Worm (Caenorhabditis elegans) whole organism, L4 larva: Measurements from ENCODE around the gene hpr-17.

Source experiments
- ceh-44 ChIP-seq: fragments of 200-800 bp; sonication (Bioruptor generic); IDR thresholded peaks from 2 replicates; pipeline ENCODE4 v1.3.6; 2022; ENCODE audit warnings: missing genetic modification reagents, missing genetic modification characterization, missing compliant biosample characterization
- ceh-82 ChIP-seq: sonication (generic microtip); optimal IDR thresholded peaks from 2 replicates; lab custom pipeline; 2017; ENCODE audit warnings: missing biosample characterization, missing genetic modification characterization
- egl-27 ChIP-seq: sonication (generic microtip); optimal IDR thresholded peaks from 3 replicates; lab custom pipeline; 2017; ENCODE audit warnings: missing biosample characterization, missing genetic modification reagents, missing genetic modification characterization
- fkh-10 ChIP-seq: fragments of 150-350 bp; optimal IDR thresholded peaks from 2 replicates; lab custom pipeline; 2014; ENCODE audit warnings: missing biosample characterization, missing genetic modification reagents, missing genetic modification characterization
- lin-15B ChIP-seq: fragments of 150-350 bp; sonication (generic microtip); optimal IDR thresholded peaks from 3 replicates; lab custom pipeline; 2014; ENCODE audit warnings: missing biosample characterization, missing genetic modification characterization
- lsy-2 ChIP-seq, 2 experiments: fragments of 150-350 bp in 1 of 2; sonication (generic microtip) in 1 of 2; optimal IDR thresholded peaks; 2 replicates each; lab custom pipeline; 2014 to 2017; ENCODE audit warnings: missing biosample characterization in 2 of 2, missing genetic modification characterization in 2 of 2
- mdl-1 ChIP-seq, 2 experiments: fragments of 150-350 bp in 1 of 2; sonication (generic microtip) in 1 of 2; optimal IDR thresholded peaks; 2 replicates each; lab custom pipeline; 2014 to 2017; ENCODE audit warnings: missing biosample characterization in 2 of 2, missing genetic modification characterization in 2 of 2
- mdt-29 ChIP-seq: fragments of 200-800 bp; sonication (Bioruptor generic); IDR thresholded peaks from 2 replicates; pipeline ENCODE4 v1.3.6; 2022; ENCODE audit warnings: missing genetic modification reagents, missing genetic modification characterization, missing compliant biosample characterization
- nhr-76 ChIP-seq: fragments of 150-350 bp; optimal IDR thresholded peaks from 2 replicates; lab custom pipeline; 2014; ENCODE audit warnings: missing biosample characterization, missing genetic modification characterization
- pha-4 ChIP-seq, 2 experiments: fragments of 150-350 bp in 1 of 2; fragments of 200-800 bp in 1 of 2; sonication (Bioruptor generic) in 1 of 2; IDR thresholded peaks in 1 of 2; optimal IDR thresholded peaks in 1 of 2; 2 replicates each; pipeline versions ENCODE4 v1.3.6 to Lab custom; 2014 to 2022; ENCODE audit warnings: missing genetic modification characterization in 2 of 2, missing genetic modification reagents in 2 of 2, missing biosample characterization in 1 of 2, missing compliant biosample characterization in 1 of 2
- pqm-1 ChIP-seq: sonication (generic microtip); optimal IDR thresholded peaks from 2 replicates; lab custom pipeline; 2017; ENCODE audit warnings: missing biosample characterization, missing genetic modification characterization
- unc-130 ChIP-seq: sonication (generic microtip); optimal IDR thresholded peaks from 2 replicates; lab custom pipeline; 2016; ENCODE audit warnings: missing genetic modification reagents, missing genetic modification characterization, missing compliant biosample characterization
- ztf-7 ChIP-seq: fragments of 150-350 bp; optimal IDR thresholded peaks from 2 replicates; lab custom pipeline; 2014; ENCODE audit warnings: missing biosample characterization, missing genetic modification characterization

- TF ChIP-seq lin-15B (no peak), egl-27 (tag; lab: Kevin White, UChicago) (no peak), nhr-76 (tag; lab: Kevin White, UChicago) (no peak), mdl-1 (tag; optimal IDR thresholded peaks at IDR 0.05; lab: Kevin White, UChicago) (no peak), unc-130 (no peak), lsy-2 (tag; optimal IDR thresholded peaks at IDR 0.05; lab: Kevin White, UChicago) (no peak), mdt-29 (GFP tag; lab: Robert Waterston, UW) (no peak), ceh-82 (tag; lab: Kevin White, UChicago) (no peak), pha-4 (GFP tag; IDR thresholded peaks at IDR 0.05; lab: Robert Waterston, UW) (no peak), pha-4 (tag; optimal IDR thresholded peaks at IDR 0.05; lab: Kevin White, UChicago) (no peak), fkh-10 (GFP tag; lab: Kevin White, UChicago) (no peak), ztf-7 (tag; lab: Kevin White, UChicago) (no peak), pqm-1 (tag; lab: Kevin White, UChicago) (no peak), ceh-44 (GFP tag; lab: Robert Waterston, UW) (no peak)
These were observed 14.5 kb downstream of the hpr-17 start for ce11 chrII:13142372-13142771.
